Worm (Caenorhabditis elegans) whole organism, L2 larva: ENCODE measurements around the gene Y67A10A.7.

ENCODE experiments used
- F13H6.1 ChIP-seq: sonication (generic microtip); optimal IDR thresholded peaks from 2 replicates; lab custom pipeline; 2016; ENCODE audit warnings: missing genetic modification characterization, missing compliant biosample characterization
- R02D3.7 ChIP-seq: fragments of 150-350 bp; optimal IDR thresholded peaks from 2 replicates; lab custom pipeline; 2014; ENCODE audit warnings: missing biosample characterization, missing genetic modification characterization
- ama-1 ChIP-seq: fragments of 150-350 bp; optimal IDR thresholded peaks from 2 replicates; lab custom pipeline; 2018; ENCODE audit warnings: inconsistent platforms
- elt-3 ChIP-seq: sonication (generic microtip); optimal IDR thresholded peaks from 2 replicates; lab custom pipeline; 2017; ENCODE audit warnings: missing biosample characterization, missing genetic modification characterization
- lsy-2 ChIP-seq, 2 experiments: fragments of 150-350 bp in 1 of 2; sonication (generic microtip) in 1 of 2; optimal IDR thresholded peaks; 2 replicates each; lab custom pipeline; 2014 to 2017; ENCODE audit warnings: missing biosample characterization in 2 of 2, missing genetic modification characterization in 2 of 2
- mdl-1 ChIP-seq, 2 experiments: fragments of 150-350 bp in 1 of 2; sonication (generic microtip) in 1 of 2; optimal IDR thresholded peaks; 2 replicates each; lab custom pipeline; 2017; ENCODE audit warnings: missing biosample characterization in 2 of 2, missing genetic modification characterization in 2 of 2
- nhr-10 ChIP-seq: sonication (generic microtip); optimal IDR thresholded peaks from 2 replicates; lab custom pipeline; 2017; ENCODE audit warnings: missing biosample characterization, missing genetic modification characterization
- nhr-237 ChIP-seq: fragments of 150-350 bp; optimal IDR thresholded peaks from 2 replicates; lab custom pipeline; 2014; ENCODE audit warnings: missing biosample characterization, missing genetic modification characterization
- sem-4 ChIP-seq: fragments of 150-350 bp; optimal IDR thresholded peaks from 2 replicates; lab custom pipeline; 2014; ENCODE audit warnings: missing biosample characterization, missing genetic modification reagents, missing genetic modification characterization
- skn-1 ChIP-seq: sonication (generic microtip); optimal IDR thresholded peaks from 2 replicates; lab custom pipeline; 2017; ENCODE audit warnings: missing biosample characterization, missing genetic modification characterization
- sma-3 ChIP-seq: sonication (generic microtip); optimal IDR thresholded peaks from 2 replicates; lab custom pipeline; 2016; ENCODE audit warnings: missing genetic modification reagents, missing genetic modification characterization, missing compliant biosample characterization
- unc-62 ChIP-seq: fragments of 150-350 bp; optimal IDR thresholded peaks from 2 replicates; lab custom pipeline; 2014; ENCODE audit warnings: missing biosample characterization, missing genetic modification reagents, missing genetic modification characterization
- ztf-11 ChIP-seq: sonication (generic microtip); optimal IDR thresholded peaks from 2 replicates; lab custom pipeline; 2017; ENCODE audit warnings: missing biosample characterization, missing genetic modification characterization

DNA sequence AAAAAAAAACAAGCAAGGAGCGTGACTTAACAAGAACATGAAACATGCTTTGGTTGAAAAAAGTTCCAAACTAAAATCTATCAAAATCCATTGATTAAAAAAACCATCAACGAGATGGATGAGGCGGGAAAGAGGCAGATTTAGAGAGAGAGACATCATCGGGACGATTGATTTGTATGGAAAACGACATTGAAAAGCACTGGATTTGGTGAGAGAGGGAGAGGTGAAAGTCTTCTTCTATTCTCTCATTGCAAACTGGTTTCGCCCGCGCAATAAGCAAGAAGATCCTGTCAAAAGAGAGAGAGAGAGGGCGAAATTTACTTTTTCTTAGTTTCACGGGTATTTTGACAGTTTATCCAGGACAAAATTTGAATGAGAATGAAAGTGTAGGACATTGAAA lies 11.2 kb downstream of the Y67A10A.7 start:
- no peak for TF ChIP-seq nhr-10 (tag; lab: Kevin White, UChicago)
- no peak for TF ChIP-seq ama-1 (lab: Kevin White, UChicago)
- no peak for TF ChIP-seq elt-3 (tag; lab: Kevin White, UChicago)
- no peak for TF ChIP-seq R02D3.7
- TF ChIP-seq sma-3 (GFP tag; lab: Kevin White, UChicago) = no peak
- TF ChIP-seq skn-1 (tag; lab: Kevin White, UChicago) = no peak
- TF ChIP-seq F13H6.1 (tag; lab: Kevin White, UChicago) = no peak
- no peak for TF ChIP-seq unc-62 (GFP tag; lab: Kevin White, UChicago)
- no peak for TF ChIP-seq sem-4 (tag; lab: Kevin White, UChicago)
- no peak for TF ChIP-seq ztf-11
- TF ChIP-seq lsy-2 (tag; optimal IDR thresholded peaks at IDR 0.05; lab: Kevin White, UChicago) = no peak
- TF ChIP-seq mdl-1 (tag; optimal IDR thresholded peaks at IDR 0.05; lab: Kevin White, UChicago) = no peak
- TF ChIP-seq nhr-237 = no peak
